Fruit fly (Drosophila melanogaster) whole organism, embryonic: ENCODE data around the gene Pgd.
A peak's percentile ranks its signal among the peaks of the same experiment; 100 is the strongest.

Experiments
- CG12769 ChIP-seq: fragments of 200-800 bp; sonication (Bioruptor generic); optimal IDR thresholded peaks from 2 replicates; lab custom pipeline; 2019; ENCODE audit warnings: missing biosample characterization, mild to moderate bottlenecking, missing genetic modification characterization, moderate library complexity
- CG9215 ChIP-seq: fragments of 200-800 bp; sonication (Bioruptor generic); IDR thresholded peaks from 2 replicates; pipeline ENCODE4 v1.3.6; 2022; ENCODE audit warnings: missing biosample characterization, missing genetic modification characterization
- Vsx1 ChIP-seq: fragments of 200-800 bp; sonication (Bioruptor generic); optimal IDR thresholded peaks from 2 replicates; lab custom pipeline; 2017; ENCODE audit warnings: missing biosample characterization, mild to moderate bottlenecking, missing genetic modification characterization, missing genetic modification reagents
- br ChIP-seq: fragments of >200 bp; optimal IDR thresholded peaks from 2 replicates; lab custom pipeline; 2017
- h ChIP-seq: fragments of >200 bp; optimal IDR thresholded peaks from 2 replicates; lab custom pipeline; 2017
- jing ChIP-seq: fragments of 200-800 bp; sonication (Bioruptor generic); optimal IDR thresholded peaks from 2 replicates; lab custom pipeline; 2018; ENCODE audit warnings: missing biosample characterization, mild to moderate bottlenecking, missing genetic modification characterization
- lab ChIP-seq: fragments of 200-800 bp; sonication (Bioruptor generic); optimal IDR thresholded peaks from 3 replicates; lab custom pipeline; 2017; ENCODE audit warnings: missing biosample characterization, missing genetic modification characterization, mild to moderate bottlenecking, moderate library complexity, missing genetic modification reagents
- zf30C ChIP-seq: fragments of 200-800 bp; sonication (Bioruptor generic); optimal IDR thresholded peaks from 3 replicates; lab custom pipeline; 2018; ENCODE audit warnings: missing biosample characterization, mild to moderate bottlenecking, missing genetic modification characterization

DNA sequence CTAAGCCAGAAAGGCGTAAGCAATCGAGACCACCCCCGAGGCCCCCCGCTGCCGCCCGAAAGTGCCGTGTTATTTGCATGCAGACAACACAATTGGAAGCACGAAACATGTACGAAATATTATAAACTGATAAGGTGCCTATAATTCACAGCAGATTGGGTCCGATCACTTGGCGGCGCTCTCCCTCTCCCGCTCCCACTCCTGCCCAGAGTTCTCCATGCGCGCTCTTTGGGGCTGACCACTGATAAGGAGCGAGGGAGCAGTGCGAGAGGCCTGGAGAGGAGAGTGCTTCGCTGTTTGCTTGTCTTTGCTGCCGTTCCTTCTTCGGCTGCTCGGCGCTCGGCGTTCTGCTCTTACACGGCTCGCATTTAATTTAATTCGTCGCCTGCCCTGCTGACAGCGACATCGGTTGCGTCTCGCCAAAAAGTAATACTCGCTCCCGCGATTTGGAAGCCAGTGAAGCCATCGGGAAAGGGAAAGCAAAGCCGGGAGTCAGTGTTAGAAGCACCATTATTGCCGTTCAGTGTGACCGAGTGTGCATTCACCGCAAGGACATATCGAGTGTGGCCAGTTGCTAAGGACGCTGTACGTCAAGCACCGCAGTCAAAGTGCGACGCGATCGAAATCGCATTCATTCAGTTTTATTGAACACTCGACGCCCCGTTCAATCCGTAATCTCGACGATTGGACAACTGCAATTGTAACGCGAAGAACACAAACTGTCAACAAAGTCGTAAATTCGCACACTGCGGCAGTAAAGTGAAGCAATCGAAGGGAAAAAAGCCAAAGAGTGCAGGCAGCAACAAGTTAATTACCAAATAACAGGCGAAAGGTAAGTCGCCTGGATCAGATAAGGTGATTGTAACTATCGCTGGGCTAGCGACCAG, 49.5 kb downstream of the Pgd start:
- TF ChIP-seq jing (GFP tag; lab: Kevin White, UChicago) (no peak), lab (GFP tag; lab: Kevin White, UChicago) (peak; percentile 36), CG9215 (GFP tag; lab: Robert Waterston, UW) (no peak), br (no peak), CG12769 (tag; lab: Kevin White, UChicago) (peak; percentile 57), zf30C (GFP tag; lab: Kevin White, UChicago) (no peak), h (no peak), Vsx1 (GFP tag; lab: Kevin White, UChicago) (no peak)
